Fruit fly (Drosophila melanogaster) whole organism, embryonic: ENCODE data around the gene CG9254.

ENCODE experiments used
- CG10654 ChIP-seq: fragments of 200-800 bp; sonication (Bioruptor generic); optimal IDR thresholded peaks from 2 replicates; lab custom pipeline; 2016; ENCODE audit warnings: missing biosample characterization, missing genetic modification characterization
- CG10979 ChIP-seq: fragments of 200-800 bp; sonication (Bioruptor generic); optimal IDR thresholded peaks from 2 replicates; lab custom pipeline; 2018; ENCODE audit warnings: missing biosample characterization, mild to moderate bottlenecking, missing genetic modification characterization, moderate library complexity
- CG11085 ChIP-seq: fragments of 200-800 bp; sonication (Bioruptor generic); IDR thresholded peaks from 2 replicates; pipeline ENCODE4 v1.3.6; 2022; ENCODE audit warnings: missing biosample characterization, missing genetic modification characterization
- CG11398 ChIP-seq: fragments of 200-800 bp; sonication (Bioruptor generic); optimal IDR thresholded peaks from 2 replicates; lab custom pipeline; 2016; ENCODE audit warnings: missing biosample characterization, missing genetic modification characterization
- CG11456 ChIP-seq: fragments of 200-800 bp; sonication (Bioruptor generic); IDR thresholded peaks from 3 replicates; pipeline ENCODE4 v1.3.6; 2022; ENCODE audit warnings: missing biosample characterization, missing genetic modification characterization
- CG14014 ChIP-seq: fragments of 200-800 bp; sonication (Bioruptor generic); IDR thresholded peaks from 2 replicates; pipeline ENCODE4 v1.3.6; 2022; ENCODE audit warnings: missing biosample characterization, missing genetic modification characterization
- CG15269 ChIP-seq: fragments of 200-800 bp; sonication (Bioruptor generic); optimal IDR thresholded peaks from 2 replicates; lab custom pipeline; 2018; ENCODE audit warnings: missing biosample characterization, mild to moderate bottlenecking, missing genetic modification characterization, moderate library complexity
- CG1647 ChIP-seq: fragments of 200-800 bp; sonication (Bioruptor generic); optimal IDR thresholded peaks from 3 replicates; lab custom pipeline; 2016; ENCODE audit warnings: missing biosample characterization, missing genetic modification characterization
- CG17328 ChIP-seq: fragments of 200-800 bp; sonication (Bioruptor generic); IDR thresholded peaks from 2 replicates; pipeline ENCODE4 v1.3.6; 2022; ENCODE audit warnings: missing biosample characterization, missing genetic modification characterization
- CG2199 ChIP-seq: fragments of 200-800 bp; sonication (Bioruptor generic); IDR thresholded peaks from 3 replicates; pipeline ENCODE4 v1.3.6; 2022; ENCODE audit warnings: missing biosample characterization, missing genetic modification characterization
- CG2202 ChIP-seq: fragments of 200-800 bp; sonication (Bioruptor generic); optimal IDR thresholded peaks from 2 replicates; lab custom pipeline; 2018; ENCODE audit warnings: missing biosample characterization, mild to moderate bottlenecking, missing genetic modification characterization
- CG3838 ChIP-seq: fragments of 200-800 bp; sonication (Bioruptor generic); optimal IDR thresholded peaks from 3 replicates; lab custom pipeline; 2016; ENCODE audit warnings: missing biosample characterization, missing genetic modification characterization
- CG4282 ChIP-seq: fragments of 200-800 bp; sonication (Bioruptor generic); optimal IDR thresholded peaks from 2 replicates; lab custom pipeline; 2016; ENCODE audit warnings: missing biosample characterization, missing genetic modification characterization
- CG4617 ChIP-seq: fragments of 200-800 bp; sonication (Bioruptor generic); optimal IDR thresholded peaks from 3 replicates; lab custom pipeline; 2016; ENCODE audit warnings: missing biosample characterization, missing genetic modification characterization, borderline replicate concordance
- CG7357 ChIP-seq: fragments of 200-800 bp; sonication (Bioruptor generic); IDR thresholded peaks from 3 replicates; pipeline ENCODE4 v1.3.6; 2022; ENCODE audit warnings: missing biosample characterization, missing genetic modification characterization
- CG7372 ChIP-seq: fragments of 200-800 bp; sonication (Bioruptor generic); IDR thresholded peaks from 2 replicates; pipeline ENCODE4 v1.3.6; 2022; ENCODE audit warnings: missing biosample characterization, missing genetic modification characterization
- CG7963 ChIP-seq: fragments of 200-800 bp; sonication (Bioruptor generic); IDR thresholded peaks from 3 replicates; pipeline ENCODE4 v1.3.6; 2022; ENCODE audit warnings: missing biosample characterization, missing genetic modification characterization; ENCODE audit not compliant: partially characterized antibody
- CG8290 ChIP-seq, 3 experiments: fragments of 200-800 bp; sonication (Bioruptor generic); optimal IDR thresholded peaks; 2 replicates each; lab custom pipeline; 2016 to 2019; ENCODE audit warnings: missing biosample characterization in 3 of 3, missing genetic modification characterization in 3 of 3, mild to moderate bottlenecking in 2 of 3, moderate library complexity in 1 of 3
- D19A ChIP-seq: fragments of 200-800 bp; optimal IDR thresholded peaks from 3 replicates; lab custom pipeline; 2019; ENCODE audit warnings: missing biosample characterization, mild to moderate bottlenecking, missing genetic modification characterization, moderate library complexity
- Dbx ChIP-seq: fragments of 200-800 bp; sonication (Bioruptor generic); IDR thresholded peaks from 3 replicates; pipeline ENCODE4 v1.3.6; 2022; ENCODE audit warnings: missing biosample characterization, missing genetic modification characterization
- Dek ChIP-seq: fragments of 200-800 bp; sonication (Bioruptor generic); optimal IDR thresholded peaks from 3 replicates; lab custom pipeline; 2019; ENCODE audit warnings: missing biosample characterization, mild to moderate bottlenecking, missing genetic modification characterization, moderate library complexity
- Dip3 ChIP-seq: fragments of 200-800 bp; sonication (Bioruptor generic); optimal IDR thresholded peaks from 3 replicates; lab custom pipeline; 2016; ENCODE audit warnings: missing biosample characterization, missing genetic modification characterization
- Dll ChIP-seq: fragments of 200-800 bp; sonication (Bioruptor generic); IDR thresholded peaks from 4 replicates; pipeline ENCODE4 v1.3.6; 2022; ENCODE audit warnings: missing biosample characterization, missing genetic modification characterization; ENCODE audit not compliant: partially characterized antibody
- Dref ChIP-seq: fragments of 200-800 bp; sonication (Bioruptor generic); IDR thresholded peaks from 2 replicates; pipeline ENCODE4 v1.3.6; 2022; ENCODE audit warnings: missing biosample characterization, missing genetic modification characterization
- HLHmδ ChIP-seq: fragments of 200-800 bp; sonication (Bioruptor generic); optimal IDR thresholded peaks from 2 replicates; lab custom pipeline; 2018; ENCODE audit warnings: missing biosample characterization, mild to moderate bottlenecking, missing genetic modification characterization, moderate library complexity
- HmgZ ChIP-seq: fragments of 200-800 bp; sonication (Bioruptor generic); optimal IDR thresholded peaks from 2 replicates; lab custom pipeline; 2018; ENCODE audit warnings: missing biosample characterization, mild to moderate bottlenecking, missing genetic modification characterization
- Kr ChIP-seq: fragments of 200-800 bp; sonication (Bioruptor generic); optimal IDR thresholded peaks from 2 replicates; lab custom pipeline; 2017; ENCODE audit warnings: missing biosample characterization, mild to moderate bottlenecking, missing genetic modification characterization
- Neu2 ChIP-seq: fragments of 200-800 bp; sonication (Bioruptor generic); optimal IDR thresholded peaks from 3 replicates; lab custom pipeline; 2016; ENCODE audit warnings: missing biosample characterization, missing genetic modification characterization, borderline replicate concordance
- Nf-YC ChIP-seq: fragments of 200-800 bp; optimal IDR thresholded peaks from 3 replicates; lab custom pipeline; 2019; ENCODE audit warnings: missing biosample characterization, mild to moderate bottlenecking, missing genetic modification characterization, moderate library complexity
- Oaz ChIP-seq: fragments of 200-800 bp; sonication (Bioruptor generic); IDR thresholded peaks from 2 replicates; pipeline ENCODE4 v1.3.6; 2022; ENCODE audit warnings: missing biosample characterization, missing genetic modification characterization
- Opbp ChIP-seq: fragments of 200-800 bp; sonication (Bioruptor generic); IDR thresholded peaks from 3 replicates; pipeline ENCODE4 v1.3.6; 2022; ENCODE audit warnings: missing biosample characterization, missing genetic modification characterization; ENCODE audit not compliant: partially characterized antibody
- Spps ChIP-seq: fragments of 200-800 bp; sonication (Bioruptor generic); optimal IDR thresholded peaks from 2 replicates; lab custom pipeline; 2018; ENCODE audit warnings: missing biosample characterization, mild to moderate bottlenecking, missing genetic modification characterization
- abd-A ChIP-seq: fragments of 200-800 bp; sonication (Bioruptor generic); optimal IDR thresholded peaks from 3 replicates; lab custom pipeline; 2019; ENCODE audit warnings: missing biosample characterization, mild to moderate bottlenecking, missing genetic modification characterization, moderate library complexity
- cato ChIP-seq: fragments of 200-800 bp; sonication (Bioruptor generic); optimal IDR thresholded peaks from 2 replicates; lab custom pipeline; 2016; ENCODE audit warnings: missing biosample characterization, missing genetic modification characterization, borderline replicate concordance
- dati ChIP-seq: fragments of 200-800 bp; sonication (Bioruptor generic); IDR thresholded peaks from 2 replicates; pipeline ENCODE4 v1.3.6; 2022; ENCODE audit warnings: missing biosample characterization, missing genetic modification characterization
- gce ChIP-seq: fragments of 200-800 bp; sonication (Bioruptor generic); IDR thresholded peaks from 3 replicates; pipeline ENCODE4 v1.3.6; 2022; ENCODE audit warnings: missing biosample characterization, missing genetic modification characterization
- gem ChIP-seq: fragments of 200-800 bp; sonication (Bioruptor generic); optimal IDR thresholded peaks from 2 replicates; lab custom pipeline; 2019; ENCODE audit warnings: missing biosample characterization, mild to moderate bottlenecking, missing genetic modification characterization, moderate library complexity
- maf-S ChIP-seq: fragments of 200-800 bp; sonication (Bioruptor generic); optimal IDR thresholded peaks from 2 replicates; lab custom pipeline; 2016; ENCODE audit warnings: missing biosample characterization, missing genetic modification characterization
- mirr ChIP-seq: fragments of 200-800 bp; sonication (Bioruptor generic); optimal IDR thresholded peaks from 3 replicates; lab custom pipeline; 2018; ENCODE audit warnings: missing biosample characterization, mild to moderate bottlenecking, missing genetic modification characterization
- nerfin-1 ChIP-seq: fragments of 200-800 bp; sonication (Bioruptor generic); optimal IDR thresholded peaks from 3 replicates; lab custom pipeline; 2019; ENCODE audit warnings: missing biosample characterization, mild to moderate bottlenecking, missing genetic modification characterization, moderate library complexity
- pan ChIP-seq, 4 experiments: fragments of >200 bp in 3 of 4; fragments of 200-800 bp in 1 of 4; sonication (Bioruptor generic) in 1 of 4; optimal IDR thresholded peaks in 3 of 4; IDR thresholded peaks in 1 of 4; 2 replicates each; pipeline versions ENCODE4 v1.3.6 to Lab custom; 2017 to 2022; ENCODE audit warnings: missing biosample characterization in 2 of 4, missing genetic modification characterization in 2 of 4, mixed read lengths in 1 of 4
- pros ChIP-seq: fragments of 200-800 bp; sonication (Bioruptor generic); optimal IDR thresholded peaks from 3 replicates; lab custom pipeline; 2019; ENCODE audit warnings: missing biosample characterization, mild to moderate bottlenecking, missing genetic modification characterization, moderate library complexity
- row ChIP-seq: fragments of 200-800 bp; sonication (Bioruptor generic); IDR thresholded peaks from 3 replicates; pipeline ENCODE4 v1.3.6; 2022; ENCODE audit warnings: missing biosample characterization, missing genetic modification characterization
- sc ChIP-seq, 3 experiments: fragments of >200 bp in 2 of 3; fragments of 200-800 bp in 1 of 3; sonication (Bioruptor generic) in 1 of 3; optimal IDR thresholded peaks; 2 replicates in 2 of 3; 3 replicates in 1 of 3; lab custom pipeline; 2017; ENCODE audit warnings: mild to moderate bottlenecking in 1 of 3, missing biosample characterization in 1 of 3, missing genetic modification characterization in 1 of 3, missing genetic modification reagents in 1 of 3
- so ChIP-seq: fragments of 200-800 bp; sonication (Bioruptor generic); IDR thresholded peaks from 3 replicates; pipeline ENCODE4 v1.3.6; 2022; ENCODE audit warnings: missing biosample characterization, missing genetic modification characterization
- trh ChIP-seq: fragments of 200-800 bp; sonication (Bioruptor generic); optimal IDR thresholded peaks from 2 replicates; lab custom pipeline; 2016; ENCODE audit warnings: missing biosample characterization, missing genetic modification characterization

CG9254 gene

dm6 chr2L:13591393-13591792, 5.6 kb downstream of the CG9254 start (continued):
- TF ChIP-seq cato (GFP tag; lab: Kevin White, UChicago) (no peak), abd-A (no peak), Neu2 (peak; percentile 88), CG3838 (GFP tag; lab: Kevin White, UChicago) (no peak), pros (GFP tag; lab: Kevin White, UChicago) (peak; percentile 44), CG14014 (GFP tag; lab: Robert Waterston, UW) (no peak), sc (optimal IDR thresholded peaks at IDR 0.05; lab: Kevin White, UChicago) (no peak), sc (GFP tag; optimal IDR thresholded peaks at IDR 0.05; lab: Kevin White, UChicago) (no peak), CG11456 (GFP tag; lab: Robert Waterston, UW) (no peak), CG8290 (GFP tag; optimal IDR thresholded peaks at IDR 0.05; lab: Kevin White, UChicago) (no peak), CG8290 (tag; optimal IDR thresholded peaks at IDR 0.05; lab: Kevin White, UChicago) (no peak), Kr (peak; percentile 71), mirr (GFP tag; lab: Kevin White, UChicago) (no peak), dati (GFP tag; lab: Robert Waterston, UW) (no peak), nerfin-1 (peak; percentile 27), Dll (GFP tag; lab: Robert Waterston, UW) (no peak), Dek (tag; lab: Kevin White, UChicago) (no peak)

dm6 chr2L:13586655-13587054, 10.3 kb downstream of the CG9254 start:
- TF ChIP-seq CG1647 (GFP tag; lab: Kevin White, UChicago), result no peak
- no peak for TF ChIP-seq Oaz (GFP tag; lab: Robert Waterston, UW)
- peak; percentile 76 for TF ChIP-seq D19A (tag; lab: Kevin White, UChicago)
- peak; percentile 1 for TF ChIP-seq gem (tag; lab: Kevin White, UChicago)
- TF ChIP-seq CG7963 (GFP tag; lab: Robert Waterston, UW), result no peak
- TF ChIP-seq Spps, result no peak
- no peak for TF ChIP-seq pan (optimal IDR thresholded peaks at IDR 0.05; lab: Kevin White, UChicago)
- peak in 1 of 2 experiments; percentile 29 for TF ChIP-seq pan (GFP tag; optimal IDR thresholded peaks at IDR 0.05 in 1 of 2, IDR thresholded peaks at IDR 0.05 in 1 of 2)
- TF ChIP-seq Dbx (GFP tag; lab: Robert Waterston, UW), result no peak
- TF ChIP-seq CG15269 (tag; lab: Kevin White, UChicago), result no peak
- TF ChIP-seq, all 482 proteins: peak for 3

- no peak for TF ChIP-seq CG7357
- TF ChIP-seq Dref (GFP tag; lab: Robert Waterston, UW), result no peak
- no peak for TF ChIP-seq CG7372
- TF ChIP-seq sc (optimal IDR thresholded peaks at IDR 0.05; lab: Kevin White, UChicago), result no peak
- TF ChIP-seq sc (GFP tag; optimal IDR thresholded peaks at IDR 0.05; lab: Kevin White, UChicago), result no peak
- no peak for TF ChIP-seq CG10654 (GFP tag; lab: Kevin White, UChicago)
- no peak for TF ChIP-seq Opbp (GFP tag; lab: Robert Waterston, UW)
- TF ChIP-seq CG2199 (GFP tag; lab: Robert Waterston, UW), result no peak
- TF ChIP-seq maf-S, result no peak
- TF ChIP-seq trh (GFP tag; lab: Kevin White, UChicago), result no peak
- no peak for TF ChIP-seq CG11085 (GFP tag; lab: Robert Waterston, UW)
- no peak for TF ChIP-seq gce
- no peak for TF ChIP-seq CG4617 (GFP tag; lab: Kevin White, UChicago)
- TF ChIP-seq Dip3 (GFP tag; lab: Kevin White, UChicago), result no peak
- peak; percentile 60; the same call in 2 of the 3 replicates for TF ChIP-seq row (GFP tag; lab: Robert Waterston, UW)
- peak; percentile 15 for TF ChIP-seq CG10979 (tag; lab: Kevin White, UChicago)
- TF ChIP-seq nerfin-1, result no peak
- no peak for TF ChIP-seq HLHmδ
- no peak for TF ChIP-seq so (GFP tag; lab: Robert Waterston, UW)
- TF ChIP-seq HmgZ, result no peak
- TF ChIP-seq CG11398, result no peak
- TF ChIP-seq CG4282, result no peak
- TF ChIP-seq Nf-YC (tag; lab: Kevin White, UChicago), result no peak
- no peak for TF ChIP-seq CG2202 (tag; lab: Kevin White, UChicago)
- no peak for TF ChIP-seq CG17328 (GFP tag; lab: Robert Waterston, UW)
Observed at dm6 chr2L:13571791-13572451, 25.1 kb downstream of the CG9254 start.
